Fruit fly (Drosophila melanogaster) whole organism, embryonic: Measurements from ENCODE around the gene CG3119.

Source experiments
- Awh ChIP-seq: fragments of 200-800 bp; sonication (Bioruptor generic); IDR thresholded peaks from 2 replicates; pipeline ENCODE4, ENCODE4 v1.3.6; 2022; ENCODE audit warnings: missing biosample characterization, missing genetic modification characterization
- Bgb ChIP-seq: fragments of 200-800 bp; sonication (Bioruptor generic); IDR thresholded peaks from 2 replicates; pipeline ENCODE4 v1.3.6; 2022; ENCODE audit warnings: missing biosample characterization, missing genetic modification characterization; ENCODE audit not compliant: partially characterized antibody
- CG12391 ChIP-seq: fragments of 200-800 bp; sonication (Bioruptor generic); optimal IDR thresholded peaks from 3 replicates; lab custom pipeline; 2018; ENCODE audit warnings: missing biosample characterization, mild to moderate bottlenecking, missing genetic modification characterization, moderate library complexity
- CG15601 ChIP-seq: fragments of 200-800 bp; sonication (Bioruptor generic); optimal IDR thresholded peaks from 3 replicates; lab custom pipeline; 2019; ENCODE audit warnings: missing biosample characterization, mild to moderate bottlenecking, missing genetic modification characterization, moderate library complexity
- CG16863 ChIP-seq: fragments of 200-800 bp; sonication (Bioruptor generic); optimal IDR thresholded peaks from 3 replicates; lab custom pipeline; 2016; ENCODE audit warnings: missing biosample characterization, missing genetic modification characterization
- CG17361 ChIP-seq: fragments of 200-800 bp; sonication (Bioruptor generic); IDR thresholded peaks from 3 replicates; pipeline ENCODE4 v1.3.6; 2022; ENCODE audit warnings: missing biosample characterization, missing genetic modification characterization
- CG18476 ChIP-seq: fragments of 200-800 bp; sonication (Bioruptor generic); optimal IDR thresholded peaks from 2 replicates; lab custom pipeline; 2016; ENCODE audit warnings: missing biosample characterization, mild to moderate bottlenecking, missing genetic modification characterization
- CG30431 ChIP-seq: fragments of 200-800 bp; sonication (Bioruptor generic); optimal IDR thresholded peaks from 2 replicates; lab custom pipeline; 2017; ENCODE audit warnings: missing biosample characterization, missing genetic modification characterization
- CG34224 ChIP-seq: fragments of 200-800 bp; sonication (Bioruptor generic); IDR thresholded peaks from 3 replicates; pipeline ENCODE4 v1.3.6; 2022; ENCODE audit warnings: missing biosample characterization, missing genetic modification characterization; ENCODE audit not compliant: partially characterized antibody
- CG4360 ChIP-seq: fragments of 200-800 bp; sonication (Bioruptor generic); IDR thresholded peaks from 2 replicates; pipeline ENCODE4 v1.3.6; 2022; ENCODE audit warnings: missing biosample characterization, missing genetic modification characterization
- CG4617 ChIP-seq: fragments of 200-800 bp; sonication (Bioruptor generic); optimal IDR thresholded peaks from 3 replicates; lab custom pipeline; 2016; ENCODE audit warnings: missing biosample characterization, missing genetic modification characterization, borderline replicate concordance
- CG5180 ChIP-seq: fragments of 200-800 bp; sonication (Bioruptor generic); optimal IDR thresholded peaks from 3 replicates; lab custom pipeline; 2017; ENCODE audit warnings: missing biosample characterization, missing genetic modification characterization, mild to moderate bottlenecking, moderate library complexity, missing genetic modification reagents
- CG7928 ChIP-seq: fragments of 200-800 bp; sonication (Bioruptor generic); optimal IDR thresholded peaks from 2 replicates; lab custom pipeline; 2017; ENCODE audit warnings: missing biosample characterization, mild to moderate bottlenecking, missing genetic modification characterization
- CG8089 ChIP-seq: fragments of 200-800 bp; sonication (Bioruptor generic); optimal IDR thresholded peaks from 3 replicates; lab custom pipeline; 2016; ENCODE audit warnings: missing biosample characterization, missing genetic modification characterization
- CG9609 ChIP-seq: fragments of 200-800 bp; sonication (Bioruptor generic); optimal IDR thresholded peaks from 3 replicates; lab custom pipeline; 2016; ENCODE audit warnings: missing biosample characterization, missing genetic modification characterization
- CG9797 ChIP-seq: fragments of 200-800 bp; sonication (Bioruptor generic); optimal IDR thresholded peaks from 3 replicates; lab custom pipeline; 2018; ENCODE audit warnings: missing biosample characterization, mild to moderate bottlenecking, missing genetic modification characterization
- Chrac-16 ChIP-seq: fragments of 200-800 bp; sonication (Bioruptor generic); optimal IDR thresholded peaks from 3 replicates; lab custom pipeline; 2016; ENCODE audit warnings: missing biosample characterization, missing genetic modification characterization
- Dad ChIP-seq: fragments of 200-800 bp; sonication (Bioruptor generic); optimal IDR thresholded peaks from 3 replicates; lab custom pipeline; 2016; ENCODE audit warnings: missing biosample characterization, missing genetic modification characterization
- Dp ChIP-seq: fragments of 200-800 bp; sonication (Bioruptor generic); optimal IDR thresholded peaks from 2 replicates; lab custom pipeline; 2018; ENCODE audit warnings: missing biosample characterization, mild to moderate bottlenecking, missing genetic modification characterization, moderate library complexity
- Dref ChIP-seq: fragments of 200-800 bp; sonication (Bioruptor generic); IDR thresholded peaks from 2 replicates; pipeline ENCODE4 v1.3.6; 2022; ENCODE audit warnings: missing biosample characterization, missing genetic modification characterization
- ERR ChIP-seq: fragments of 200-800 bp; sonication (Bioruptor generic); optimal IDR thresholded peaks from 2 replicates; lab custom pipeline; 2016; ENCODE audit warnings: missing biosample characterization, missing genetic modification characterization
- HLHmδ ChIP-seq: fragments of 200-800 bp; sonication (Bioruptor generic); optimal IDR thresholded peaks from 2 replicates; lab custom pipeline; 2018; ENCODE audit warnings: missing biosample characterization, mild to moderate bottlenecking, missing genetic modification characterization, moderate library complexity
- Hr51 ChIP-seq, 2 experiments: fragments of 200-800 bp; sonication (Bioruptor generic); optimal IDR thresholded peaks; 2 replicates in 1 of 2; 3 replicates in 1 of 2; lab custom pipeline; 2016 to 2018; ENCODE audit warnings: missing biosample characterization in 2 of 2, missing genetic modification characterization in 2 of 2, mild to moderate bottlenecking in 1 of 2, moderate library complexity in 1 of 2
- Jarid2 ChIP-seq: fragments of 200-800 bp; sonication (Bioruptor generic); optimal IDR thresholded peaks from 3 replicates; lab custom pipeline; 2017; ENCODE audit warnings: mild to moderate bottlenecking, missing biosample characterization, missing genetic modification reagents, missing genetic modification characterization
- Lim3 ChIP-seq: fragments of 200-800 bp; sonication (Bioruptor generic); IDR thresholded peaks from 2 replicates; pipeline ENCODE4 v1.3.6; 2022; ENCODE audit warnings: missing biosample characterization, missing genetic modification characterization
- Lpt ChIP-seq: fragments of >200 bp; optimal IDR thresholded peaks from 2 replicates; lab custom pipeline; 2018; ENCODE audit warnings: missing biosample characterization, missing genetic modification characterization
- Taf1 ChIP-seq: fragments of 200-800 bp; sonication (Bioruptor generic); IDR thresholded peaks from 2 replicates; pipeline ENCODE4 v1.3.6; 2022; ENCODE audit warnings: missing biosample characterization, missing genetic modification characterization
- aop ChIP-seq: fragments of 200-800 bp; sonication (Bioruptor generic); IDR thresholded peaks from 2 replicates; pipeline ENCODE4 v1.3.6; 2022; ENCODE audit warnings: missing biosample characterization, missing genetic modification characterization
- ap ChIP-seq: fragments of 200-800 bp; sonication (Bioruptor generic); IDR thresholded peaks from 2 replicates; pipeline ENCODE4 v1.3.6; 2022; ENCODE audit warnings: missing biosample characterization, missing genetic modification characterization
- btn ChIP-seq: fragments of 200-800 bp; sonication (Bioruptor generic); optimal IDR thresholded peaks from 2 replicates; lab custom pipeline; 2016; ENCODE audit warnings: missing biosample characterization, missing genetic modification characterization
- crc ChIP-seq: fragments of 200-800 bp; sonication (Bioruptor generic); optimal IDR thresholded peaks from 2 replicates; lab custom pipeline; 2016; ENCODE audit warnings: missing biosample characterization, missing genetic modification characterization
- crol ChIP-seq: fragments of 200-800 bp; sonication (Bioruptor generic); IDR thresholded peaks from 2 replicates; pipeline ENCODE4 v1.3.6; 2022; ENCODE audit warnings: missing biosample characterization, missing genetic modification characterization
- dm ChIP-seq: fragments of 200-800 bp; sonication (Bioruptor generic); optimal IDR thresholded peaks from 3 replicates; lab custom pipeline; 2016; ENCODE audit warnings: missing biosample characterization, missing genetic modification characterization
- dysf ChIP-seq: fragments of 200-800 bp; sonication (Bioruptor generic); IDR thresholded peaks from 3 replicates; pipeline ENCODE4 v1.3.6; 2022; ENCODE audit warnings: missing biosample characterization, missing genetic modification characterization
- ewg ChIP-seq: fragments of 200-800 bp; sonication (Bioruptor generic); optimal IDR thresholded peaks from 3 replicates; lab custom pipeline; 2017; ENCODE audit warnings: mild to moderate bottlenecking, missing biosample characterization, missing genetic modification reagents, missing genetic modification characterization
- gsb ChIP-seq: fragments of 200-800 bp; sonication (Bioruptor generic); IDR thresholded peaks from 2 replicates; pipeline ENCODE4 v1.3.6; 2022; ENCODE audit warnings: missing biosample characterization, missing genetic modification characterization
- ind ChIP-seq: fragments of 200-800 bp; sonication (Bioruptor generic); optimal IDR thresholded peaks from 3 replicates; lab custom pipeline; 2016; ENCODE audit warnings: missing biosample characterization, missing genetic modification characterization
- insv ChIP-seq, 2 experiments: fragments of 200-800 bp; sonication (Bioruptor generic); optimal IDR thresholded peaks; 3 replicates each; lab custom pipeline; 2016 to 2018; ENCODE audit warnings: missing biosample characterization in 2 of 2, missing genetic modification characterization in 2 of 2
- jing ChIP-seq: fragments of 200-800 bp; sonication (Bioruptor generic); optimal IDR thresholded peaks from 2 replicates; lab custom pipeline; 2018; ENCODE audit warnings: missing biosample characterization, mild to moderate bottlenecking, missing genetic modification characterization
- ken ChIP-seq: fragments of 200-800 bp; sonication (Bioruptor generic); IDR thresholded peaks from 3 replicates; pipeline ENCODE4 v1.3.6; 2022; ENCODE audit warnings: missing biosample characterization, missing genetic modification characterization
- lov ChIP-seq, 2 experiments: fragments of 200-800 bp in 1 of 2; fragments of >200 bp in 1 of 2; sonication (Bioruptor generic) in 1 of 2; IDR thresholded peaks in 1 of 2; optimal IDR thresholded peaks in 1 of 2; 2 replicates in 1 of 2; 3 replicates in 1 of 2; pipeline versions ENCODE4 v1.3.6 to Lab custom; 2017 to 2022; ENCODE audit warnings: missing biosample characterization in 1 of 2, missing genetic modification characterization in 1 of 2
- org-1 ChIP-seq: fragments of 200-800 bp; sonication (Bioruptor generic); optimal IDR thresholded peaks from 2 replicates; lab custom pipeline; 2017; ENCODE audit warnings: missing biosample characterization, missing genetic modification characterization
- psq ChIP-seq: fragments of 200-800 bp; sonication (Bioruptor generic); optimal IDR thresholded peaks from 2 replicates; lab custom pipeline; 2017; ENCODE audit warnings: missing biosample characterization, missing genetic modification characterization
- schlank ChIP-seq: fragments of 200-800 bp; sonication (Bioruptor generic); optimal IDR thresholded peaks from 2 replicates; lab custom pipeline; 2018; ENCODE audit warnings: missing biosample characterization, mild to moderate bottlenecking, missing genetic modification characterization
- slbo ChIP-seq: fragments of 200-800 bp; sonication (Bioruptor generic); IDR thresholded peaks from 2 replicates; pipeline ENCODE4 v1.3.6; 2022; ENCODE audit warnings: missing biosample characterization, missing genetic modification characterization
- so ChIP-seq: fragments of 200-800 bp; sonication (Bioruptor generic); IDR thresholded peaks from 3 replicates; pipeline ENCODE4 v1.3.6; 2022; ENCODE audit warnings: missing biosample characterization, missing genetic modification characterization
- trem ChIP-seq: fragments of 200-800 bp; optimal IDR thresholded peaks from 3 replicates; lab custom pipeline; 2019; ENCODE audit warnings: missing biosample characterization, mild to moderate bottlenecking, missing genetic modification characterization, moderate library complexity
- trh ChIP-seq: fragments of 200-800 bp; sonication (Bioruptor generic); optimal IDR thresholded peaks from 2 replicates; lab custom pipeline; 2016; ENCODE audit warnings: missing biosample characterization, missing genetic modification characterization
- unc-4 ChIP-seq: fragments of 200-800 bp; sonication (Bioruptor generic); IDR thresholded peaks from 2 replicates; pipeline ENCODE4 v1.3.6; 2022; ENCODE audit warnings: missing biosample characterization, missing genetic modification characterization; ENCODE audit not compliant: partially characterized antibody
- yki ChIP-seq: fragments of >200 bp; optimal IDR thresholded peaks from 3 replicates; lab custom pipeline; 2018

The CG3119 gene

DNA sequence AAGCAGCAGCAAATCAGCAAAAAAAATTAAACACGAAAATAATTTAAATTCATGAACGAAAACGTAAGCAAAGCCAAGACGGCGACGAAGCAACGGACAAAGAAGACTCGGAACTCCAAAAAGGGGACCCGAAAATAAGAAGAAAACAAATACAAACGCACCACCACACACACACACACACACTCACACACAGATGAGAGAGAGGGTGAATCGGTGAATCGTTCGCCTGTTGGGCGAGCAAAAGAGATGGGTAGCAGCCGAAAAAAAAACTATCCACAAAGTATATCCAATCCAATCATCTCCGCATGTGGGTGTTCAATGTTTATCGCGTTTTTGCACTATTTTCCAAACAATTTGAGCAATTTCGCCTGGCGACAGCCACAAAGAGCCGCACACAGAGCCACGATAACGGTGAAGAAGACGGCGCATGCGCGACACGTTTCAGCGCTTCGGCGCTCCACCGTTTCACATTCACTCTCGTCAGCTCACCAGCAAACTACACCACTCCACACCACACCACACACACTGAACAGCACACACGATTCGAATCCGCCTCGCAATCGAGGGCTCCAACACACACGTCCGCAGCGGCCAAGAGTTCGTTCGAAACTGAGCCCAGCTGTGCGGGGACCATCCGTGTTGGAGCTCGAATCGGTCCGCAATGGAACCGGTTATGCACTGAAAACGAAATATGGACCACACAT is 7.8 kb downstream of the CG3119 start, which contains the start of gene Duox:
Gene Duox, minus strand, starts transcription at position 612 of the 704 bp plus-strand sequence.
- no peak for TF ChIP-seq ind (GFP tag; lab: Kevin White, UChicago)
- TF ChIP-seq Jarid2 (GFP tag; lab: Kevin White, UChicago): peak; percentile 87
- no peak for TF ChIP-seq Dref (GFP tag; lab: Robert Waterston, UW)
- no peak for TF ChIP-seq CG30431 (GFP tag; lab: Kevin White, UChicago)
- TF ChIP-seq CG5180 (GFP tag; lab: Kevin White, UChicago): peak; percentile 90
- no peak for TF ChIP-seq Dp (GFP tag; lab: Kevin White, UChicago)
- TF ChIP-seq psq: peak; percentile 70
- TF ChIP-seq Bgb (GFP tag; lab: Robert Waterston, UW): peak; percentile 21; the same call in 1 of the 2 replicates
- TF ChIP-seq trem (tag; lab: Kevin White, UChicago): no peak
- no peak for TF ChIP-seq Dad (GFP tag; lab: Kevin White, UChicago)
- TF ChIP-seq ERR: no peak
- TF ChIP-seq dysf: no peak
- TF ChIP-seq CG16863: no peak
- peak; percentile 84 for TF ChIP-seq HLHmδ
- no peak for TF ChIP-seq so
- no peak for TF ChIP-seq CG7928
- no peak for TF ChIP-seq trh (GFP tag; lab: Kevin White, UChicago)
- no peak for TF ChIP-seq Lpt (GFP tag; lab: Kevin White, UChicago)
- TF ChIP-seq CG4360 (GFP tag; lab: Robert Waterston, UW): peak; percentile 27; the same call in 1 of the 2 replicates
- no peak for TF ChIP-seq CG8089 (GFP tag; lab: Kevin White, UChicago)
- 0 out of 2 replicates have a peak, but pooled peaks have one; percentile 11 for TF ChIP-seq aop (GFP tag; lab: Robert Waterston, UW)
- TF ChIP-seq CG15601: no peak
- TF ChIP-seq Lim3 (GFP tag; lab: Robert Waterston, UW): no peak
- TF ChIP-seq ap (GFP tag; lab: Robert Waterston, UW): no peak
- no peak for TF ChIP-seq insv (GFP tag; optimal IDR thresholded peaks at IDR 0.05; lab: Kevin White, UChicago)
- TF ChIP-seq unc-4 (GFP tag; lab: Robert Waterston, UW): 0 out of 2 replicates have a peak, but pooled peaks have one; percentile 18
- TF ChIP-seq org-1 (GFP tag; lab: Kevin White, UChicago): no peak
- no peak for TF ChIP-seq Chrac-16 (GFP tag; lab: Kevin White, UChicago)
- TF ChIP-seq CG12391 (tag; lab: Kevin White, UChicago): no peak
- no peak for TF ChIP-seq btn
- peak; percentile 14 for TF ChIP-seq dm (GFP tag; lab: Kevin White, UChicago)
- no peak for TF ChIP-seq CG9797 (GFP tag; lab: Kevin White, UChicago)
- no peak for TF ChIP-seq CG18476 (GFP tag; lab: Kevin White, UChicago)
- no peak for TF ChIP-seq lov (optimal IDR thresholded peaks at IDR 0.05; lab: Kevin White, UChicago)
- no peak for TF ChIP-seq lov (GFP tag; IDR thresholded peaks at IDR 0.05; lab: Robert Waterston, UW)
- 0 out of 3 replicates have a peak, but pooled peaks have one; percentile 15 for TF ChIP-seq CG34224 (GFP tag; lab: Robert Waterston, UW)
- no peak for TF ChIP-seq crc (GFP tag; lab: Kevin White, UChicago)
- TF ChIP-seq ewg (GFP tag; lab: Kevin White, UChicago): no peak
- no peak for TF ChIP-seq jing (GFP tag; lab: Kevin White, UChicago)
- TF ChIP-seq CG17361 (GFP tag; lab: Robert Waterston, UW): no peak
- TF ChIP-seq CG9609 (GFP tag; lab: Kevin White, UChicago): peak; percentile 48
- TF ChIP-seq Awh (GFP tag; lab: Robert Waterston, UW): no peak
- TF ChIP-seq gsb: no peak
- no peak for TF ChIP-seq schlank (tag; lab: Kevin White, UChicago)
- no peak for TF ChIP-seq slbo (GFP tag; lab: Robert Waterston, UW)
- TF ChIP-seq crol: peak; percentile 46; the same call in 1 of the 2 replicates
- no peak for TF ChIP-seq CG4617
- no peak for TF ChIP-seq yki (lab: Kevin White, UChicago)
- no peak for TF ChIP-seq Taf1
- no peak for TF ChIP-seq ken
- TF ChIP-seq Hr51 (GFP tag; optimal IDR thresholded peaks at IDR 0.05; lab: Kevin White, UChicago): no peak
